Worm (Caenorhabditis elegans): ENCODE results near the gene gldc-1.

DNA sequence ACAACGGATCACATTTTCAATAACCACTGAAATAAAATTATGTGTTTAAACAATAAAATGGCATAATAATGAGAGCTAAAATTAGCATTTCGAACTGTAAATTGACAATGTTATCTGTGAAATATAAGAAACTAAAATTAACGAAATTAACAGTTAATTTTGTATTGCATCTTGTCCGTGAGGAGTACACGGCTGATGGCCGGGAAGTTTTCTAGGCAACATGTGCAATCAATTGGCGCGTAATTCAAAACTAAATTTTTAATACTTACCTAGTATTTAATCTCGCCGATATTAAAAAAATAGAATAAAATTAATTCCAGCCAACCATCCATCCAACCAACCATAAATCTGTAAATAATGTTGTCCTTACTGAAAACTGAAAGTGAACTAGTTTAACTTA, 11.3 kb downstream of the gldc-1 start:
- peak; percentile 84 for TF ChIP-seq pha-4 (tag; optimal IDR thresholded peaks at IDR 0.05)
- no peak for TF ChIP-seq unc-39 (tag; optimal IDR thresholded peaks at IDR 0.05)
- no peak for TF ChIP-seq nhr-28 (tag; optimal IDR thresholded peaks at IDR 0.05)
- TF ChIP-seq fkh-10 (GFP tag; optimal IDR thresholded peaks at IDR 0.05) = no peak
- no peak for TF ChIP-seq egl-27 (tag; optimal IDR thresholded peaks at IDR 0.05)
- TF ChIP-seq mdl-1 (tag; optimal IDR thresholded peaks at IDR 0.05) = no peak
- TF ChIP-seq aly-2 (tag; optimal IDR thresholded peaks at IDR 0.05) = no peak
- TF ChIP-seq nhr-237 (tag; optimal IDR thresholded peaks at IDR 0.05) = no peak
- TF ChIP-seq elt-1 (tag; optimal IDR thresholded peaks at IDR 0.05) = no peak
- TF ChIP-seq eor-1 (tag; optimal IDR thresholded peaks at IDR 0.05) = no peak
- TF ChIP-seq nhr-12 (tag; optimal IDR thresholded peaks at IDR 0.05) = no peak
- TF ChIP-seq ztf-4 (tag; optimal IDR thresholded peaks at IDR 0.05) = no peak

All from whole organism, L3 larva.